Fruit fly (Drosophila melanogaster): ENCODE data around the gene CG31287.
A peak's percentile ranks its signal among the peaks of the same experiment; 100 is the strongest.

Gene CG31287

dm6 chr3R:16209714-16210553, 6.8 kb downstream of the CG31287 start (continued):
- peak; percentile 75 for TF ChIP-seq CG3919 (GFP tag; optimal IDR thresholded peaks at IDR 0.05)
- peak; percentile 65 for TF ChIP-seq CG11902 (GFP tag; optimal IDR thresholded peaks at IDR 0.05)
- TF ChIP-seq dac (GFP tag; optimal IDR thresholded peaks at IDR 0.05), result peak; percentile 26
- TF ChIP-seq CG11762 (GFP tag; optimal IDR thresholded peaks at IDR 0.05; ENCODE audit: insufficient read depth), result peak; percentile 81
- TF ChIP-seq Ets21C (GFP tag; optimal IDR thresholded peaks at IDR 0.05), result peak; percentile 46
- TF ChIP-seq cyc (GFP tag; optimal IDR thresholded peaks at IDR 0.05), result peak; percentile 54
- TF ChIP-seq CG10669 (GFP tag; optimal IDR thresholded peaks at IDR 0.05), result peak; percentile 82
- TF ChIP-seq CG4318 (GFP tag; optimal IDR thresholded peaks at IDR 0.05), result peak; percentile 77
- peak; percentile 59 for TF ChIP-seq CG16779 (tag; optimal IDR thresholded peaks at IDR 0.05)
- peak; percentile 87 for TF ChIP-seq acj6 (GFP tag; optimal IDR thresholded peaks at IDR 0.05)
- peak; percentile 6 for TF ChIP-seq CG6854 (GFP tag; optimal IDR thresholded peaks at IDR 0.05)
- peak; percentile 70 for TF ChIP-seq CG6792 (GFP tag; optimal IDR thresholded peaks at IDR 0.05)
- TF ChIP-seq CG31627 (GFP tag; optimal IDR thresholded peaks at IDR 0.05), result peak; percentile 59
- TF ChIP-seq CG3032 (tag; optimal IDR thresholded peaks at IDR 0.05), result peak; percentile 89
- peak; percentile 83 for TF ChIP-seq achi (GFP tag; optimal IDR thresholded peaks at IDR 0.05)
- TF ChIP-seq CG8119 (GFP tag; IDR thresholded peaks at IDR 0.05), result 0 out of 3 replicates have a peak, but pooled peaks have one; percentile 39
- TF ChIP-seq topi (GFP tag; optimal IDR thresholded peaks at IDR 0.05), result peak; percentile 62
- peak; percentile 65 for TF ChIP-seq lz (GFP tag; optimal IDR thresholded peaks at IDR 0.05)
- peak; percentile 55 for TF ChIP-seq CG7368 (GFP tag; optimal IDR thresholded peaks at IDR 0.05)
- peak; percentile 87 for TF ChIP-seq CG32006 (GFP tag; optimal IDR thresholded peaks at IDR 0.05)
- peak; percentile 87 for TF ChIP-seq CG10631 (GFP tag; optimal IDR thresholded peaks at IDR 0.05)
- TF ChIP-seq Met (GFP tag; optimal IDR thresholded peaks at IDR 0.05), result peak; percentile 74
- TF ChIP-seq CG34406 (GFP tag; optimal IDR thresholded peaks at IDR 0.05), result peak; percentile 85
- peak; percentile 80 for TF ChIP-seq esn (GFP tag; optimal IDR thresholded peaks at IDR 0.05)
- TF ChIP-seq vri (GFP tag; optimal IDR thresholded peaks at IDR 0.05), result peak; percentile 38

DNA sequence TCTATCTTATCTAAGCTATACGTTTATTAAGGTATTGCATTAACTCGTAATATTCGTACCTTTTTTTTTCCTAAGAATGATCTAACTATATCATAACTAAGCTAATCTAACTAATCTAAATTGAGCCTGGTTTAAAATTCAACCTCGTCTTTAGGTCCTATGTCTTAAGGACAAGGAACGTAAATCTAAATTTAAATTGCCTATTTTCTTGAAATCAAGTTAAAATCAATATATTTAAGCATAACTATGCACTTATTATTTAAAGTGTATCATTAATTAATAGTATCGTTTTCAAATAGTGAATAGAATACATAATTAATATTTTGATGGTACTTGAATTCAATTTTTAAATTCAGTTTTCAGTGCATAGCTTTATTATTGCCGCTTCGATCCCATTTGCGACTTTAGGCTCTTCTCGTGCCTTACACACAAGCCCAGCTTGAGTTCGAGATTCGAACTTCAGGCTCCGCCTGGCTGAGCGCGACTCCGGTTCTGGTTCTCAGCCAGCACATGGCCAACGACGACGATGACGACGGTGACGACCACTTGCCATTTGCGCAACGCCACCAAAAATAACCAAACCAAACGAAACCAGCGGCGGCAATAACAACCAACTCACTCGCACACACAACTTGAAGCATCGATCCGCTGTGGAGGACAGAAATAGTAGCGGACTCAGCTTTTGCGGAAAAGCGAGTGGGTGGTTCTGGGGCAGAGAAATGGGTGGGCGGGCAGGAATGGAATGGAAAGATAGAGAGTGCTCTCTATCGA, 7.8 kb downstream of the CG31287 start:
- TF ChIP-seq fd59A (GFP tag; optimal IDR thresholded peaks at IDR 0.05), result peak; percentile 58
- TF ChIP-seq Eip78C (GFP tag), result peak; percentile 91
- TF ChIP-seq pdm3 (GFP tag; optimal IDR thresholded peaks at IDR 0.05), result peak; percentile 50
- peak; percentile 42 for TF ChIP-seq Sox14 (GFP tag; optimal IDR thresholded peaks at IDR 0.05)
- TF ChIP-seq Hr38 (GFP tag; optimal IDR thresholded peaks at IDR 0.05), result no peak
- TF ChIP-seq dsx (GFP tag; optimal IDR thresholded peaks at IDR 0.05; ENCODE audit: poor library complexity, severe bottlenecking), result no peak
- TF ChIP-seq Eip75B (GFP tag; optimal IDR thresholded peaks at IDR 0.05), result peak; percentile 14
- peak; percentile 42 for TF ChIP-seq CG11762 (GFP tag; optimal IDR thresholded peaks at IDR 0.05; ENCODE audit: insufficient read depth)
- no peak for TF ChIP-seq CG8319 (GFP tag; optimal IDR thresholded peaks at IDR 0.05)
- no peak for TF ChIP-seq fkh (GFP tag; optimal IDR thresholded peaks at IDR 0.05)
- TF ChIP-seq CG6276 (GFP tag; optimal IDR thresholded peaks at IDR 0.05), result no peak
- peak; percentile 51 for TF ChIP-seq OdsH (GFP tag; optimal IDR thresholded peaks at IDR 0.05)
- TF ChIP-seq CG31627 (GFP tag; optimal IDR thresholded peaks at IDR 0.05), result peak; percentile 43
- TF ChIP-seq Ets21C (GFP tag; optimal IDR thresholded peaks at IDR 0.05), result peak; percentile 5
- peak; percentile 68 for TF ChIP-seq topi (GFP tag; optimal IDR thresholded peaks at IDR 0.05)
- peak; percentile 17 for TF ChIP-seq CG3919 (GFP tag; optimal IDR thresholded peaks at IDR 0.05)
- TF ChIP-seq cyc (GFP tag; optimal IDR thresholded peaks at IDR 0.05), result peak; percentile 23
- TF ChIP-seq achi (GFP tag; optimal IDR thresholded peaks at IDR 0.05), result no peak
- TF ChIP-seq CG6792 (GFP tag; optimal IDR thresholded peaks at IDR 0.05), result no peak
- no peak for TF ChIP-seq Lpt (GFP tag; optimal IDR thresholded peaks at IDR 0.05)
- peak; percentile 45 for TF ChIP-seq Smox (GFP tag; optimal IDR thresholded peaks at IDR 0.05)
- TF ChIP-seq CG8632 (GFP tag; optimal IDR thresholded peaks at IDR 0.05), result peak; percentile 6
- peak; percentile 79 for TF ChIP-seq svp (GFP tag)
- TF ChIP-seq Met (GFP tag; optimal IDR thresholded peaks at IDR 0.05), result peak; percentile 55
- TF ChIP-seq acj6 (GFP tag; optimal IDR thresholded peaks at IDR 0.05), result peak; percentile 61
- TF ChIP-seq CG16779 (tag; optimal IDR thresholded peaks at IDR 0.05), result no peak
- TF ChIP-seq Hr4 (GFP tag; optimal IDR thresholded peaks at IDR 0.05), result no peak
- peak; percentile 41 for TF ChIP-seq lz (GFP tag; optimal IDR thresholded peaks at IDR 0.05)
- no peak for TF ChIP-seq dac (GFP tag; optimal IDR thresholded peaks at IDR 0.05)
- TF ChIP-seq CG10669 (GFP tag; optimal IDR thresholded peaks at IDR 0.05), result peak; percentile 44
- peak; percentile 38 for TF ChIP-seq Hr39 (GFP tag; optimal IDR thresholded peaks at IDR 0.05)
- TF ChIP-seq Sox15 (GFP tag; optimal IDR thresholded peaks at IDR 0.05), result no peak
- TF ChIP-seq spab (GFP tag; optimal IDR thresholded peaks at IDR 0.05), result peak; percentile 46
- peak; percentile 43 for TF ChIP-seq Ets96B (tag; optimal IDR thresholded peaks at IDR 0.05)

Data from whole organism, prepupa.